Fruit fly (Drosophila melanogaster): ENCODE measurements around the gene CG14132.
A peak's percentile ranks its signal among the peaks of the same experiment; 100 is the strongest.

CG14132 gene

dm6 chr3L:11681794-11682193 is 33.3 kb downstream of the CG14132 start, which contains the start of gene TfIIEalpha (continued):
- TF ChIP-seq CG32772 (GFP tag; IDR thresholded peaks at IDR 0.05) = no peak
- peak; percentile 81 for TF ChIP-seq pita (GFP tag; optimal IDR thresholded peaks at IDR 0.05)
- peak; percentile 11 for TF ChIP-seq Fer1 (GFP tag; optimal IDR thresholded peaks at IDR 0.05)
- no peak for TF ChIP-seq Gug (GFP tag; IDR thresholded peaks at IDR 0.05)
- no peak for TF ChIP-seq odd (GFP tag; optimal IDR thresholded peaks at IDR 0.05)
- TF ChIP-seq unc-4 (GFP tag; IDR thresholded peaks at IDR 0.05; ENCODE audit: partially characterized antibody) = no peak
- TF ChIP-seq NC2β (GFP tag; optimal IDR thresholded peaks at IDR 0.05) = peak; percentile 17
- TF ChIP-seq CG10209 (GFP tag; optimal IDR thresholded peaks at IDR 0.05) = no peak
- peak; percentile 43 for TF ChIP-seq CG17186 (GFP tag; optimal IDR thresholded peaks at IDR 0.05)
- TF ChIP-seq vnd (GFP tag; IDR thresholded peaks at IDR 0.05; ENCODE audit: partially characterized antibody) = no peak

- TF ChIP-seq CG8089 (GFP tag; optimal IDR thresholded peaks at IDR 0.05) (no peak), ash1 (GFP tag; optimal IDR thresholded peaks at IDR 0.05) (no peak), sob (GFP tag; IDR thresholded peaks at IDR 0.05) (peak; percentile 80), en (GFP tag; optimal IDR thresholded peaks at IDR 0.05) (peak; percentile 9), dmrt11E (tag; optimal IDR thresholded peaks at IDR 0.05) (no peak), pita (GFP tag; optimal IDR thresholded peaks at IDR 0.05) (no peak), pan (optimal IDR thresholded peaks at IDR 0.05) (no peak), pan (GFP tag; optimal IDR thresholded peaks at IDR 0.05 in 1 of 2, IDR thresholded peaks at IDR 0.05 in 1 of 2) (peak in 1 of 2 experiments; percentile 54), wor (GFP tag; IDR thresholded peaks at IDR 0.05) (no peak), abd-A (tag; optimal IDR thresholded peaks at IDR 0.05) (no peak), pfk (GFP tag; optimal IDR thresholded peaks at IDR 0.05) (no peak), CG15696 (tag; optimal IDR thresholded peaks at IDR 0.05) (no peak), ranshi (GFP tag; IDR thresholded peaks at IDR 0.05) (peak; percentile 72), CG18764 (GFP tag; optimal IDR thresholded peaks at IDR 0.05) (peak; percentile 33), CG4328 (GFP tag; optimal IDR thresholded peaks at IDR 0.05) (peak; percentile 4), CG8290 (GFP tag; optimal IDR thresholded peaks at IDR 0.05) (no peak), CG8290 (tag; optimal IDR thresholded peaks at IDR 0.05) (peak in 1 of 2 experiments; percentile 92), Hr51 (GFP tag; optimal IDR thresholded peaks at IDR 0.05) (peak; percentile 22 to 33), Xrp1 (GFP tag; IDR thresholded peaks at IDR 0.05) (no peak; the same call in 1 of the 2 replicates), CG12744 (GFP tag; optimal IDR thresholded peaks at IDR 0.05) (no peak), CG8388 (GFP tag; optimal IDR thresholded peaks at IDR 0.05) (no peak), chn (GFP tag; optimal IDR thresholded peaks at IDR 0.05) (peak; percentile 18), jumu (GFP tag; optimal IDR thresholded peaks at IDR 0.05) (peak; percentile 68), HLH3B (GFP tag; IDR thresholded peaks at IDR 0.05) (peak; percentile 68), stwl (tag; optimal IDR thresholded peaks at IDR 0.05) (no peak), aop (GFP tag; IDR thresholded peaks at IDR 0.05) (no peak), CG12104 (GFP tag; optimal IDR thresholded peaks at IDR 0.05) (no peak), Ets65A (GFP tag) (peak; percentile 92), CG3847 (GFP tag; IDR thresholded peaks at IDR 0.05) (peak; percentile 56), gsb-n (tag; optimal IDR thresholded peaks at IDR 0.05) (no peak), nerfin-2 (GFP tag; IDR thresholded peaks at IDR 0.05; ENCODE audit: partially characterized antibody) (no peak), CG17385 (GFP tag; optimal IDR thresholded peaks at IDR 0.05) (peak; percentile 27), CG1792 (GFP tag; optimal IDR thresholded peaks at IDR 0.05) (peak; percentile 59), Camta (GFP tag; optimal IDR thresholded peaks at IDR 0.05) (peak; percentile 0), CG31441 (GFP tag; IDR thresholded peaks at IDR 0.05) (peak; percentile 24; the same call in 1 of the 2 replicates), pnt (GFP tag; optimal IDR thresholded peaks at IDR 0.05) (peak; percentile 40), dpn (GFP tag; optimal IDR thresholded peaks at IDR 0.05) (peak; percentile 57 to 74), Rfx (GFP tag; IDR thresholded peaks at IDR 0.05) (peak; percentile 93), CG7745 (tag; optimal IDR thresholded peaks at IDR 0.05) (no peak), inv (GFP tag; IDR thresholded peaks at IDR 0.05; ENCODE audit: partially characterized antibody) (no peak; the same call in 1 of the 2 replicates), CG5953 (GFP tag; IDR thresholded peaks at IDR 0.05) (0 out of 2 replicates have a peak, but pooled peaks have one; percentile 47), CG2120 (GFP tag; optimal IDR thresholded peaks at IDR 0.05) (peak; percentile 89)
Measured at dm6 chr3L:11680298-11680697, 34.8 kb downstream of the CG14132 start, which contains the start of gene CG32085. TSS of gene CG32085 (minus strand) at chr3L:11680344.

Measured in whole organism, embryonic.